Fruit fly (Drosophila melanogaster): ENCODE measurements around the gene Dic61B.

The Dic61B gene

dm6 chr3L:139574-140567, 12.5 kb downstream of the Dic61B start:
- TF ChIP-seq N (GFP tag; optimal IDR thresholded peaks at IDR 0.05) (no peak), foxo (GFP tag; optimal IDR thresholded peaks at IDR 0.05) (peak in 1 of 2 experiments; percentile 48), Vsx2 (GFP tag; optimal IDR thresholded peaks at IDR 0.05; ENCODE audit: partially characterized antibody) (no peak), ey (GFP tag; optimal IDR thresholded peaks at IDR 0.05) (peak; percentile 53), dmrt93B (GFP tag; optimal IDR thresholded peaks at IDR 0.05) (no peak), HLH106 (tag; optimal IDR thresholded peaks at IDR 0.05) (peak; percentile 9), rgr (GFP tag; optimal IDR thresholded peaks at IDR 0.05) (peak; percentile 43), CG32264 (GFP tag; optimal IDR thresholded peaks at IDR 0.05) (no peak), CG9705 (GFP tag; optimal IDR thresholded peaks at IDR 0.05) (no peak), Sp1 (GFP tag; optimal IDR thresholded peaks at IDR 0.05) (peak; percentile 5), OdsH (GFP tag; optimal IDR thresholded peaks at IDR 0.05) (peak; percentile 16), brk (GFP tag; optimal IDR thresholded peaks at IDR 0.05) (no peak), fru (GFP tag; optimal IDR thresholded peaks at IDR 0.05) (peak; percentile 61), psq (GFP tag; optimal IDR thresholded peaks at IDR 0.05) (peak; percentile 45), Rel (GFP tag; optimal IDR thresholded peaks at IDR 0.05) (no peak), Rel (tag; optimal IDR thresholded peaks at IDR 0.05) (peak; percentile 97), br (GFP tag; optimal IDR thresholded peaks at IDR 0.05) (peak; percentile 39), h (GFP tag; optimal IDR thresholded peaks at IDR 0.05) (peak; percentile 19)

dm6 chr3L:137596-138169, 14.7 kb downstream of the Dic61B start:
- TF ChIP-seq Jra (GFP tag; optimal IDR thresholded peaks at IDR 0.05) (no peak), Hr78 (GFP tag; optimal IDR thresholded peaks at IDR 0.05) (no peak), Dfd (GFP tag; optimal IDR thresholded peaks at IDR 0.05) (no peak), tai (GFP tag; optimal IDR thresholded peaks at IDR 0.05) (no peak), CG32264 (GFP tag; optimal IDR thresholded peaks at IDR 0.05) (no peak), sv (GFP tag; optimal IDR thresholded peaks at IDR 0.05) (no peak), dl (GFP tag; optimal IDR thresholded peaks at IDR 0.05; ENCODE audit: insufficient read depth in 1 of 2, partially characterized antibody in 2 of 2) (no peak), CG9705 (GFP tag; optimal IDR thresholded peaks at IDR 0.05) (no peak)

dm6 chr3L:136591-137280, 15.7 kb downstream of the Dic61B start:
- no peak for TF ChIP-seq Myc (optimal IDR thresholded peaks at IDR 0.05)
- no peak for TF ChIP-seq jim (GFP tag; optimal IDR thresholded peaks at IDR 0.05)
- TF ChIP-seq Hr83 (GFP tag; optimal IDR thresholded peaks at IDR 0.05; ENCODE audit: poor library complexity, severe bottlenecking), result peak; percentile 97
- TF ChIP-seq brk (GFP tag; optimal IDR thresholded peaks at IDR 0.05), result peak; percentile 5
- TF ChIP-seq sv (GFP tag; optimal IDR thresholded peaks at IDR 0.05), result no peak
- peak; percentile 38 for TF ChIP-seq OdsH (GFP tag; optimal IDR thresholded peaks at IDR 0.05)
- TF ChIP-seq dsf (GFP tag; optimal IDR thresholded peaks at IDR 0.05; ENCODE audit: borderline replicate concordance), result no peak
- TF ChIP-seq CrebA (GFP tag; optimal IDR thresholded peaks at IDR 0.05; ENCODE audit: borderline replicate concordance), result no peak
- TF ChIP-seq Dfd (GFP tag; optimal IDR thresholded peaks at IDR 0.05), result no peak
- TF ChIP-seq Hr78 (GFP tag; optimal IDR thresholded peaks at IDR 0.05), result no peak
- TF ChIP-seq sage (GFP tag; optimal IDR thresholded peaks at IDR 0.05), result no peak
- peak; percentile 58 for TF ChIP-seq rgr (GFP tag; optimal IDR thresholded peaks at IDR 0.05)
- peak; percentile 60 for TF ChIP-seq h (GFP tag; optimal IDR thresholded peaks at IDR 0.05)
- no peak for TF ChIP-seq psq (GFP tag; optimal IDR thresholded peaks at IDR 0.05)
- no peak for TF ChIP-seq GATAd (GFP tag; optimal IDR thresholded peaks at IDR 0.05)
- no peak for TF ChIP-seq dmrt93B (GFP tag; optimal IDR thresholded peaks at IDR 0.05)
- TF ChIP-seq Mio (GFP tag; optimal IDR thresholded peaks at IDR 0.05), result no peak
- TF ChIP-seq lola (GFP tag; optimal IDR thresholded peaks at IDR 0.05), result no peak
- TF ChIP-seq CG32264 (GFP tag; optimal IDR thresholded peaks at IDR 0.05), result no peak
- TF ChIP-seq Hnf4 (GFP tag; optimal IDR thresholded peaks at IDR 0.05), result peak; percentile 49
- TF ChIP-seq Sp1 (GFP tag; optimal IDR thresholded peaks at IDR 0.05), result no peak
- TF ChIP-seq foxo (GFP tag; optimal IDR thresholded peaks at IDR 0.05), result peak in 1 of 2 experiments; percentile 16
- no peak for TF ChIP-seq tai (GFP tag; optimal IDR thresholded peaks at IDR 0.05)
- TF ChIP-seq HLH106 (tag; optimal IDR thresholded peaks at IDR 0.05), result no peak
- TF ChIP-seq ey (GFP tag; optimal IDR thresholded peaks at IDR 0.05), result no peak
- TF ChIP-seq fru (GFP tag; optimal IDR thresholded peaks at IDR 0.05), result no peak
- TF ChIP-seq Jra (GFP tag; optimal IDR thresholded peaks at IDR 0.05), result no peak
- TF ChIP-seq br (GFP tag; optimal IDR thresholded peaks at IDR 0.05), result peak; percentile 15
- TF ChIP-seq Rel (GFP tag; optimal IDR thresholded peaks at IDR 0.05), result no peak
- TF ChIP-seq Rel (tag; optimal IDR thresholded peaks at IDR 0.05), result no peak
- no peak for TF ChIP-seq Abd-B (GFP tag; optimal IDR thresholded peaks at IDR 0.05)
- TF ChIP-seq pan (optimal IDR thresholded peaks at IDR 0.05), result no peak
- no peak for TF ChIP-seq N (GFP tag; optimal IDR thresholded peaks at IDR 0.05)
- TF ChIP-seq CG9705 (GFP tag; optimal IDR thresholded peaks at IDR 0.05), result no peak
- no peak for TF ChIP-seq Vsx2 (GFP tag; optimal IDR thresholded peaks at IDR 0.05; ENCODE audit: partially characterized antibody)

Measured in whole organism, wandering third instar larva.